Fruit fly (Drosophila melanogaster) whole organism, embryonic: ENCODE data around the gene Mst57Db.

Experiments used
- Aef1 ChIP-seq: fragments of 200-800 bp; sonication (Bioruptor generic); IDR thresholded peaks from 3 replicates; pipeline ENCODE4 v1.3.6; 2022; ENCODE audit warnings: missing biosample characterization, missing genetic modification characterization
- C15 ChIP-seq: fragments of 200-800 bp; sonication (Bioruptor generic); IDR thresholded peaks from 3 replicates; pipeline ENCODE4 v1.3.6; 2022; ENCODE audit warnings: missing biosample characterization, missing genetic modification characterization
- CG10366 ChIP-seq: fragments of 200-800 bp; sonication (Bioruptor generic); IDR thresholded peaks from 2 replicates; pipeline ENCODE4 v1.3.6; 2022; ENCODE audit warnings: missing biosample characterization, missing genetic modification characterization
- CG10543 ChIP-seq: fragments of 200-800 bp; sonication (Bioruptor generic); optimal IDR thresholded peaks from 3 replicates; lab custom pipeline; 2017; ENCODE audit warnings: missing biosample characterization, mild to moderate bottlenecking, missing genetic modification characterization, moderate library complexity
- CG12071 ChIP-seq: fragments of 200-800 bp; sonication (Bioruptor generic); optimal IDR thresholded peaks from 3 replicates; lab custom pipeline; 2018; ENCODE audit warnings: missing biosample characterization, mild to moderate bottlenecking, missing genetic modification characterization
- CG12219 ChIP-seq: fragments of 200-800 bp; sonication (Bioruptor generic); optimal IDR thresholded peaks from 3 replicates; lab custom pipeline; 2018; ENCODE audit warnings: missing biosample characterization, mild to moderate bottlenecking, missing genetic modification characterization
- CG13296 ChIP-seq: fragments of 200-800 bp; sonication (Bioruptor generic); optimal IDR thresholded peaks from 3 replicates; lab custom pipeline; 2018; ENCODE audit warnings: missing biosample characterization, mild to moderate bottlenecking, missing genetic modification characterization
- CG13424 ChIP-seq: fragments of 200-800 bp; sonication (Bioruptor generic); optimal IDR thresholded peaks from 2 replicates; lab custom pipeline; 2019; ENCODE audit warnings: missing biosample characterization, mild to moderate bottlenecking, missing genetic modification characterization, moderate library complexity
- CG15269 ChIP-seq: fragments of 200-800 bp; sonication (Bioruptor generic); optimal IDR thresholded peaks from 2 replicates; lab custom pipeline; 2018; ENCODE audit warnings: missing biosample characterization, mild to moderate bottlenecking, missing genetic modification characterization, moderate library complexity
- CG1529 ChIP-seq: fragments of 200-800 bp; sonication (Bioruptor generic); optimal IDR thresholded peaks from 3 replicates; lab custom pipeline; 2018; ENCODE audit warnings: missing biosample characterization, missing genetic modification characterization
- CG18599 ChIP-seq: fragments of 200-800 bp; sonication (Bioruptor generic); optimal IDR thresholded peaks from 3 replicates; lab custom pipeline; 2017; ENCODE audit warnings: missing biosample characterization, missing genetic modification characterization, mild to moderate bottlenecking, moderate library complexity, missing genetic modification reagents
- CG18619 ChIP-seq: fragments of 200-800 bp; sonication (Bioruptor generic); optimal IDR thresholded peaks from 3 replicates; lab custom pipeline; 2017; ENCODE audit warnings: missing biosample characterization, mild to moderate bottlenecking, missing genetic modification characterization
- CG2678 ChIP-seq: fragments of 200-800 bp; sonication (Bioruptor generic); optimal IDR thresholded peaks from 3 replicates; lab custom pipeline; 2019; ENCODE audit warnings: missing biosample characterization, mild to moderate bottlenecking, missing genetic modification characterization, moderate library complexity
- CG3163 ChIP-seq: fragments of 200-800 bp; sonication (Bioruptor generic); optimal IDR thresholded peaks from 3 replicates; lab custom pipeline; 2016; ENCODE audit warnings: missing biosample characterization, missing genetic modification characterization
- CG3281 ChIP-seq: fragments of 200-800 bp; sonication (Bioruptor generic); optimal IDR thresholded peaks from 3 replicates; lab custom pipeline; 2017; ENCODE audit warnings: missing biosample characterization, mild to moderate bottlenecking, missing genetic modification characterization
- CG4328 ChIP-seq: fragments of 200-800 bp; sonication (Bioruptor generic); optimal IDR thresholded peaks from 3 replicates; lab custom pipeline; 2017; ENCODE audit warnings: missing biosample characterization, missing genetic modification reagents, missing genetic modification characterization
- CG43689 ChIP-seq: fragments of 200-800 bp; sonication (Bioruptor generic); IDR thresholded peaks from 2 replicates; pipeline ENCODE4 v1.3.6; 2022; ENCODE audit warnings: missing biosample characterization, missing genetic modification characterization
- CG6791 ChIP-seq: fragments of 200-800 bp; sonication (Bioruptor generic); IDR thresholded peaks from 3 replicates; pipeline ENCODE4 v1.3.6; 2022; ENCODE audit warnings: missing biosample characterization, missing genetic modification characterization; ENCODE audit not compliant: partially characterized antibody
- CG7556 ChIP-seq: fragments of 200-800 bp; sonication (Bioruptor generic); optimal IDR thresholded peaks from 2 replicates; lab custom pipeline; 2017; ENCODE audit warnings: missing biosample characterization, mild to moderate bottlenecking, missing genetic modification characterization
- CG7839 ChIP-seq: fragments of 200-800 bp; sonication (Bioruptor generic); optimal IDR thresholded peaks from 3 replicates; lab custom pipeline; 2018; ENCODE audit warnings: missing biosample characterization, mild to moderate bottlenecking, missing genetic modification characterization, moderate library complexity
- CG9437 ChIP-seq: fragments of 200-800 bp; sonication (Bioruptor generic); optimal IDR thresholded peaks from 2 replicates; lab custom pipeline; 2018; ENCODE audit warnings: missing biosample characterization, mild to moderate bottlenecking, missing genetic modification characterization
- CG9727 ChIP-seq: fragments of 200-800 bp; sonication (Bioruptor generic); optimal IDR thresholded peaks from 3 replicates; lab custom pipeline; 2017; ENCODE audit warnings: missing biosample characterization, mild to moderate bottlenecking, missing genetic modification characterization
- CG9817 ChIP-seq: fragments of 200-800 bp; sonication (Bioruptor generic); optimal IDR thresholded peaks from 2 replicates; lab custom pipeline; 2018; ENCODE audit warnings: missing biosample characterization, mild to moderate bottlenecking, missing genetic modification characterization, moderate library complexity
- CG9932 ChIP-seq: fragments of 200-800 bp; sonication (Bioruptor generic); IDR thresholded peaks from 2 replicates; pipeline ENCODE4 v1.3.6; 2022; ENCODE audit warnings: missing biosample characterization, missing genetic modification characterization
- CoRest ChIP-seq: fragments of 200-800 bp; sonication (Bioruptor generic); optimal IDR thresholded peaks from 3 replicates; lab custom pipeline; 2018; ENCODE audit warnings: missing biosample characterization, mild to moderate bottlenecking, missing genetic modification characterization, moderate library complexity
- Fer1 ChIP-seq: fragments of 200-800 bp; sonication (Bioruptor generic); optimal IDR thresholded peaks from 2 replicates; lab custom pipeline; 2017; ENCODE audit warnings: missing biosample characterization, mild to moderate bottlenecking, missing genetic modification characterization
- HLH54F ChIP-seq: fragments of 200-800 bp; sonication (Bioruptor generic); optimal IDR thresholded peaks from 3 replicates; lab custom pipeline; 2016; ENCODE audit warnings: missing biosample characterization, missing genetic modification characterization
- Hmr ChIP-seq: fragments of 200-800 bp; sonication (Bioruptor generic); optimal IDR thresholded peaks from 3 replicates; lab custom pipeline; 2017; ENCODE audit warnings: mild to moderate bottlenecking, missing biosample characterization, missing genetic modification reagents, missing genetic modification characterization
- Hr51 ChIP-seq, 2 experiments: fragments of 200-800 bp; sonication (Bioruptor generic); optimal IDR thresholded peaks; 2 replicates in 1 of 2; 3 replicates in 1 of 2; lab custom pipeline; 2016 to 2018; ENCODE audit warnings: missing biosample characterization in 2 of 2, missing genetic modification characterization in 2 of 2, mild to moderate bottlenecking in 1 of 2, moderate library complexity in 1 of 2
- Meics ChIP-seq: fragments of 200-800 bp; sonication (Bioruptor generic); optimal IDR thresholded peaks from 2 replicates; lab custom pipeline; 2017; ENCODE audit warnings: missing biosample characterization, mild to moderate bottlenecking, missing genetic modification characterization
- Mrtf ChIP-seq: fragments of 200-800 bp; sonication (Bioruptor generic); IDR thresholded peaks from 3 replicates; pipeline ENCODE4 v1.3.6; 2022; ENCODE audit warnings: missing biosample characterization, missing genetic modification characterization
- Sox100B ChIP-seq: fragments of 200-800 bp; sonication (Bioruptor generic); optimal IDR thresholded peaks from 3 replicates; lab custom pipeline; 2018; ENCODE audit warnings: missing biosample characterization, mild to moderate bottlenecking, missing genetic modification characterization
- ara ChIP-seq: fragments of 200-800 bp; sonication (Bioruptor generic); IDR thresholded peaks from 2 replicates; pipeline ENCODE4 v1.3.6; 2022; ENCODE audit warnings: missing biosample characterization, missing genetic modification characterization
- caup ChIP-seq: fragments of 200-800 bp; sonication (Bioruptor generic); optimal IDR thresholded peaks from 3 replicates; lab custom pipeline; 2017; ENCODE audit warnings: missing biosample characterization, mild to moderate bottlenecking, missing genetic modification characterization, moderate library complexity; ENCODE audit not compliant: severe bottlenecking
- chn ChIP-seq: fragments of 200-800 bp; sonication (Bioruptor generic); optimal IDR thresholded peaks from 2 replicates; lab custom pipeline; 2016; ENCODE audit warnings: missing biosample characterization, missing genetic modification characterization
- croc ChIP-seq: fragments of 200-800 bp; sonication (Bioruptor generic); conservative IDR thresholded peaks from 3 replicates; pipeline ENCODE4 v1.3.6; 2022; ENCODE audit warnings: missing biosample characterization, missing genetic modification characterization
- cwo ChIP-seq: fragments of 200-800 bp; sonication (Bioruptor generic); optimal IDR thresholded peaks from 3 replicates; lab custom pipeline; 2017; ENCODE audit warnings: missing biosample characterization, missing genetic modification characterization, mild to moderate bottlenecking, moderate library complexity, missing genetic modification reagents
- da ChIP-seq: fragments of 200-800 bp; sonication (Bioruptor generic); optimal IDR thresholded peaks from 2 replicates; lab custom pipeline; 2016; ENCODE audit warnings: missing biosample characterization, missing genetic modification characterization
- ewg ChIP-seq: fragments of 200-800 bp; sonication (Bioruptor generic); optimal IDR thresholded peaks from 3 replicates; lab custom pipeline; 2017; ENCODE audit warnings: mild to moderate bottlenecking, missing biosample characterization, missing genetic modification reagents, missing genetic modification characterization
- gem ChIP-seq: fragments of 200-800 bp; sonication (Bioruptor generic); optimal IDR thresholded peaks from 2 replicates; lab custom pipeline; 2019; ENCODE audit warnings: missing biosample characterization, mild to moderate bottlenecking, missing genetic modification characterization, moderate library complexity
- ind ChIP-seq: fragments of 200-800 bp; sonication (Bioruptor generic); optimal IDR thresholded peaks from 3 replicates; lab custom pipeline; 2016; ENCODE audit warnings: missing biosample characterization, missing genetic modification characterization
- lab ChIP-seq: fragments of 200-800 bp; sonication (Bioruptor generic); optimal IDR thresholded peaks from 3 replicates; lab custom pipeline; 2017; ENCODE audit warnings: missing biosample characterization, missing genetic modification characterization, mild to moderate bottlenecking, moderate library complexity, missing genetic modification reagents
- mld ChIP-seq: fragments of 200-800 bp; sonication (Bioruptor generic); IDR thresholded peaks from 3 replicates; pipeline ENCODE4 v1.3.6; 2022; ENCODE audit warnings: missing biosample characterization, missing genetic modification characterization; ENCODE audit not compliant: partially characterized antibody
- slbo ChIP-seq: fragments of 200-800 bp; sonication (Bioruptor generic); IDR thresholded peaks from 2 replicates; pipeline ENCODE4 v1.3.6; 2022; ENCODE audit warnings: missing biosample characterization, missing genetic modification characterization
- slou ChIP-seq: fragments of 200-800 bp; sonication (Bioruptor generic); optimal IDR thresholded peaks from 3 replicates; lab custom pipeline; 2016; ENCODE audit warnings: missing biosample characterization, missing genetic modification characterization
- sug ChIP-seq: fragments of 200-800 bp; optimal IDR thresholded peaks from 2 replicates; lab custom pipeline; 2019; ENCODE audit warnings: missing biosample characterization, mild to moderate bottlenecking, missing genetic modification characterization, moderate library complexity
- tna ChIP-seq: fragments of 200-800 bp; sonication (Bioruptor generic); IDR thresholded peaks from 2 replicates; pipeline ENCODE4 v1.3.6; 2022; ENCODE audit warnings: missing biosample characterization, missing genetic modification characterization; ENCODE audit not compliant: partially characterized antibody
- unc-4 ChIP-seq: fragments of 200-800 bp; sonication (Bioruptor generic); IDR thresholded peaks from 2 replicates; pipeline ENCODE4 v1.3.6; 2022; ENCODE audit warnings: missing biosample characterization, missing genetic modification characterization; ENCODE audit not compliant: partially characterized antibody
- zfh1 ChIP-seq: fragments of 200-800 bp; sonication (Bioruptor generic); IDR thresholded peaks from 3 replicates; pipeline ENCODE4 v1.3.6; 2022; ENCODE audit warnings: missing biosample characterization, missing genetic modification characterization

Mst57Db gene

dm6 chr3R:25855594-25856305, 25.0 kb upstream of the Mst57Db start, which contains the start of gene CG5890 (continued):
- peak; percentile 24 for TF ChIP-seq CG13424
- peak; percentile 73 for TF ChIP-seq Fer1 (GFP tag; lab: Kevin White, UChicago)
- TF ChIP-seq CG9727 (GFP tag; lab: Kevin White, UChicago), result peak; percentile 37
- TF ChIP-seq Meics, result peak; percentile 72
- peak; percentile 71 for TF ChIP-seq CG3281 (GFP tag; lab: Kevin White, UChicago)
- TF ChIP-seq CG2678, result peak; percentile 72
- TF ChIP-seq CG18599 (GFP tag; lab: Kevin White, UChicago), result peak; percentile 67
- TF ChIP-seq CoRest (tag; lab: Kevin White, UChicago), result peak; percentile 27
- no peak for TF ChIP-seq C15 (GFP tag; lab: Robert Waterston, UW)
- TF ChIP-seq ind (GFP tag; lab: Kevin White, UChicago), result peak; percentile 17
- TF ChIP-seq lab, result peak; percentile 64
- peak; percentile 50 for TF ChIP-seq CG7556 (GFP tag; lab: Kevin White, UChicago)
- peak; percentile 6 for TF ChIP-seq caup (GFP tag; lab: Kevin White, UChicago)
- TF ChIP-seq CG18619 (GFP tag; lab: Kevin White, UChicago), result peak; percentile 37
- TF ChIP-seq gem, result peak; percentile 48
- no peak for TF ChIP-seq Aef1
- TF ChIP-seq CG4328, result peak; percentile 8
- peak; percentile 48 for TF ChIP-seq cwo (GFP tag; lab: Kevin White, UChicago)
- peak; percentile 58 for TF ChIP-seq CG13296 (GFP tag; lab: Kevin White, UChicago)
- TF ChIP-seq slbo (GFP tag; lab: Robert Waterston, UW), result peak; percentile 29; the same call in 1 of the 2 replicates
- TF ChIP-seq ewg, result peak; percentile 18
- TF ChIP-seq CG12071 (GFP tag; lab: Kevin White, UChicago), result no peak
- TF ChIP-seq CG10543 (GFP tag; lab: Kevin White, UChicago), result peak; percentile 34
- TF ChIP-seq CG9932 (GFP tag; lab: Robert Waterston, UW), result 0 out of 2 replicates have a peak, but pooled peaks have one; percentile 14
- TF ChIP-seq Mrtf (GFP tag; lab: Robert Waterston, UW), result 0 out of 3 replicates have a peak, but pooled peaks have one; percentile 8
- peak; percentile 62 for TF ChIP-seq Hmr
- peak; percentile 57 for TF ChIP-seq CG7839 (tag; lab: Kevin White, UChicago)
- TF ChIP-seq sug, result peak; percentile 32
- TF ChIP-seq Sox100B, result peak; percentile 41
- no peak for TF ChIP-seq zfh1 (GFP tag; lab: Robert Waterston, UW)
- peak; percentile 3 for TF ChIP-seq CG9437 (GFP tag; lab: Kevin White, UChicago)
- no peak for TF ChIP-seq unc-4
- peak; percentile 8 for TF ChIP-seq CG9817 (tag; lab: Kevin White, UChicago)
- TF ChIP-seq Hr51 (GFP tag; optimal IDR thresholded peaks at IDR 0.05; lab: Kevin White, UChicago), result peak in 1 of 2 experiments; percentile 44

- TF ChIP-seq CG10366 (no peak), chn (no peak), slou (GFP tag; lab: Kevin White, UChicago) (no peak), CG1529 (GFP tag; lab: Kevin White, UChicago) (no peak), CG12219 (no peak), CG43689 (GFP tag; lab: Robert Waterston, UW) (no peak), CG6791 (GFP tag; lab: Robert Waterston, UW) (no peak), CG3163 (GFP tag; lab: Kevin White, UChicago) (no peak), CG9932 (GFP tag; lab: Robert Waterston, UW) (no peak), ara (GFP tag; lab: Robert Waterston, UW) (no peak), CG2678 (peak; percentile 37), CG15269 (tag; lab: Kevin White, UChicago) (peak; percentile 28), tna (GFP tag; lab: Robert Waterston, UW) (no peak), da (GFP tag; lab: Kevin White, UChicago) (no peak), HLH54F (GFP tag; lab: Kevin White, UChicago) (no peak), croc (GFP tag; lab: Robert Waterston, UW) (no peak), mld (GFP tag; lab: Robert Waterston, UW) (no peak)
These were observed 24.1 kb upstream of the Mst57Db start for dm6 chr3R:25854825-25855224.
